Worm (Caenorhabditis elegans) whole organism, L2 larva: ENCODE data around the gene sdz-19.

Experiments used
- C34F6.9 ChIP-seq: fragments of 150-350 bp; optimal IDR thresholded peaks from 2 replicates; lab custom pipeline; 2014; ENCODE audit warnings: missing biosample characterization, missing genetic modification characterization
- Y55F3AM.14 ChIP-seq: fragments of 200-800 bp; sonication (Bioruptor generic); optimal IDR thresholded peaks from 2 replicates; lab custom pipeline; 2018; ENCODE audit warnings: mild to moderate bottlenecking, missing genetic modification characterization, missing compliant biosample characterization
- ZK546.5 ChIP-seq: sonication (generic microtip); optimal IDR thresholded peaks from 2 replicates; lab custom pipeline; 2017; ENCODE audit warnings: missing biosample characterization, missing genetic modification characterization
- alr-1 ChIP-seq: fragments of 150-350 bp; optimal IDR thresholded peaks from 2 replicates; lab custom pipeline; 2014; ENCODE audit warnings: missing biosample characterization, missing genetic modification characterization
- ceh-16 ChIP-seq: fragments of 150-350 bp; optimal IDR thresholded peaks from 2 replicates; lab custom pipeline; 2014; ENCODE audit warnings: missing biosample characterization, missing genetic modification characterization
- ceh-82 ChIP-seq: fragments of 150-350 bp; optimal IDR thresholded peaks from 2 replicates; lab custom pipeline; 2014; ENCODE audit warnings: missing biosample characterization, missing genetic modification characterization
- dmd-4 ChIP-seq: sonication (generic microtip); optimal IDR thresholded peaks from 2 replicates; lab custom pipeline; 2017; ENCODE audit warnings: missing biosample characterization, missing genetic modification characterization
- elt-1 ChIP-seq: fragments of 150-350 bp; optimal IDR thresholded peaks from 2 replicates; lab custom pipeline; 2014; ENCODE audit warnings: missing biosample characterization, missing genetic modification characterization
- elt-3 ChIP-seq: sonication (generic microtip); optimal IDR thresholded peaks from 2 replicates; lab custom pipeline; 2017; ENCODE audit warnings: missing biosample characterization, missing genetic modification characterization
- fos-1 ChIP-seq: fragments of 150-350 bp; optimal IDR thresholded peaks from 2 replicates; lab custom pipeline; 2014; ENCODE audit warnings: missing biosample characterization, missing genetic modification characterization
- lin-13 ChIP-seq: fragments of 150-350 bp; optimal IDR thresholded peaks from 2 replicates; lab custom pipeline; 2014; ENCODE audit warnings: missing biosample characterization, missing genetic modification reagents, missing genetic modification characterization
- lin-39 ChIP-seq: fragments of 150-350 bp; optimal IDR thresholded peaks from 2 replicates; lab custom pipeline; 2014; ENCODE audit warnings: missing biosample characterization, missing genetic modification reagents, missing genetic modification characterization
- lsy-2 ChIP-seq, 2 experiments: fragments of 150-350 bp in 1 of 2; sonication (generic microtip) in 1 of 2; optimal IDR thresholded peaks; 2 replicates each; lab custom pipeline; 2014 to 2017; ENCODE audit warnings: missing biosample characterization in 2 of 2, missing genetic modification characterization in 2 of 2
- mdl-1 ChIP-seq, 2 experiments: fragments of 150-350 bp in 1 of 2; sonication (generic microtip) in 1 of 2; optimal IDR thresholded peaks; 2 replicates each; lab custom pipeline; 2017; ENCODE audit warnings: missing biosample characterization in 2 of 2, missing genetic modification characterization in 2 of 2
- nhr-11 ChIP-seq: fragments of 150-350 bp; optimal IDR thresholded peaks from 2 replicates; lab custom pipeline; 2014; ENCODE audit warnings: missing biosample characterization, missing genetic modification characterization
- nhr-12 ChIP-seq: fragments of 150-350 bp; optimal IDR thresholded peaks from 2 replicates; lab custom pipeline; 2014; ENCODE audit warnings: missing biosample characterization, missing genetic modification characterization
- nhr-21 ChIP-seq: fragments of 150-350 bp; optimal IDR thresholded peaks from 2 replicates; lab custom pipeline; 2014; ENCODE audit warnings: missing biosample characterization, missing genetic modification characterization
- nhr-23 ChIP-seq: fragments of 150-350 bp; optimal IDR thresholded peaks from 2 replicates; lab custom pipeline; 2014; ENCODE audit warnings: missing biosample characterization, missing genetic modification reagents, missing genetic modification characterization
- nhr-237 ChIP-seq: fragments of 150-350 bp; optimal IDR thresholded peaks from 2 replicates; lab custom pipeline; 2014; ENCODE audit warnings: missing biosample characterization, missing genetic modification characterization
- nhr-25 ChIP-seq: fragments of 150-350 bp; sonication (generic microtip); optimal IDR thresholded peaks from 3 replicates; lab custom pipeline; 2014; ENCODE audit warnings: missing biosample characterization, missing genetic modification characterization
- sem-4 ChIP-seq: fragments of 150-350 bp; optimal IDR thresholded peaks from 2 replicates; lab custom pipeline; 2014; ENCODE audit warnings: missing biosample characterization, missing genetic modification reagents, missing genetic modification characterization
- sma-9 ChIP-seq, 2 experiments: fragments of 150-350 bp in 1 of 2; sonication (generic microtip) in 1 of 2; optimal IDR thresholded peaks; 2 replicates each; lab custom pipeline; 2014 to 2016; ENCODE audit warnings: missing genetic modification characterization in 2 of 2, mild to moderate bottlenecking in 1 of 2, missing biosample characterization in 1 of 2, missing compliant biosample characterization in 1 of 2, missing genetic modification reagents in 1 of 2, moderate library complexity in 1 of 2
- snpc-4 ChIP-seq: fragments of 150-350 bp; optimal IDR thresholded peaks from 2 replicates; lab custom pipeline; 2014; ENCODE audit warnings: missing biosample characterization, missing genetic modification characterization
- unc-39 ChIP-seq: fragments of 150-350 bp; optimal IDR thresholded peaks from 2 replicates; lab custom pipeline; 2014; ENCODE audit warnings: missing biosample characterization, missing genetic modification characterization
- unc-55 ChIP-seq: fragments of 150-350 bp; sonication (generic microtip); optimal IDR thresholded peaks from 3 replicates; lab custom pipeline; 2014; ENCODE audit warnings: missing biosample characterization, missing genetic modification reagents, missing genetic modification characterization
- unc-62 ChIP-seq: fragments of 150-350 bp; optimal IDR thresholded peaks from 2 replicates; lab custom pipeline; 2014; ENCODE audit warnings: missing biosample characterization, missing genetic modification reagents, missing genetic modification characterization
- ztf-1 ChIP-seq: fragments of 200-800 bp; sonication (Bioruptor generic); conservative IDR thresholded peaks from 2 replicates; pipeline ENCODE4 v1.3.6; 2022; ENCODE audit warnings: missing genetic modification characterization, missing compliant biosample characterization
- ztf-4 ChIP-seq: fragments of 150-350 bp; optimal IDR thresholded peaks from 2 replicates; lab custom pipeline; 2014; ENCODE audit warnings: missing biosample characterization, missing genetic modification characterization

Gene sdz-19

DNA sequence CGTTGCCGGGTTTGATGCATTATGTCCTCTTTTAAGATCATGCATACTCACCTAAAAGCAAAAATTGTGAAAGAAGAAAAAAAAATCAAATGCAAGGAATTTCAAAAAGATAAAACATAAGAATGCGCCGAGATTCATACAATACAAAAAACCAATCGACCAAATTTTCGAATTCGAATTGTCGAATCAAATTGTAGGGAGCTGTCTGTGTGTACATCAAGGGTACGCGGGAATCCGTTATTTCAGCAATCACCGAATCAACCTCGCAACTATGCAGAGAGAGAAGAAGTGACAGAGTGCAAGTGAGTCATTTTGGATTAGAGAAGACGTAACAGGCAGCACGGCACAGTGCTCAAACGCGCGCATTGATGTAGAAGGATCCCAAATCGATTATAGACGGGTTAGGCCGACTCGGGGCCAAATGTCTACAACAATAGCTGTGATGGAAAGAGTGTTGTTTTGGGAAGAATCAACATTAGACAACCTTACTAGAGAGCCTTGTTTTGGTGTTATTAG, at the start of gene sdz-19:
Gene sdz-19 (minus strand): TSS at position 51 of the 516 bp plus-strand sequence.
- TF ChIP-seq nhr-11, result no peak
- no peak for TF ChIP-seq ceh-16
- no peak for TF ChIP-seq unc-55
- TF ChIP-seq ztf-4 (tag; lab: Kevin White, UChicago), result no peak
- no peak for TF ChIP-seq unc-62 (GFP tag; lab: Kevin White, UChicago)

ce11 chrX:12551633-12552032, 48.5 kb upstream of the sdz-19 start, which contains the start of gene npr-4:
npr-4 (minus strand) TSS chrX:12551684.
- TF ChIP-seq ZK546.5 (tag; lab: Kevin White, UChicago), result no peak
- no peak for TF ChIP-seq mdl-1 (tag; optimal IDR thresholded peaks at IDR 0.05; lab: Kevin White, UChicago)
- TF ChIP-seq nhr-11, result no peak
- no peak for TF ChIP-seq nhr-25 (tag; lab: Kevin White, UChicago)
- TF ChIP-seq unc-39, result no peak
- no peak for TF ChIP-seq elt-1 (tag; lab: Kevin White, UChicago)
- no peak for TF ChIP-seq lin-39
- no peak for TF ChIP-seq fos-1
- TF ChIP-seq unc-55, result no peak

- TF ChIP-seq lsy-2 (tag; optimal IDR thresholded peaks at IDR 0.05; lab: Kevin White, UChicago) (no peak), C34F6.9 (tag; lab: Kevin White, UChicago) (no peak), nhr-23 (tag; lab: Kevin White, UChicago) (no peak), nhr-12 (tag; lab: Kevin White, UChicago) (no peak), alr-1 (tag; lab: Kevin White, UChicago) (no peak), lin-13 (no peak)
Measured at ce11 chrX:12549056-12549455, 45.9 kb upstream of the sdz-19 start.

ce11 chrX:12546804-12547203, 43.7 kb upstream of the sdz-19 start:
- TF ChIP-seq Y55F3AM.14 (no peak), nhr-237 (no peak)

DNA sequence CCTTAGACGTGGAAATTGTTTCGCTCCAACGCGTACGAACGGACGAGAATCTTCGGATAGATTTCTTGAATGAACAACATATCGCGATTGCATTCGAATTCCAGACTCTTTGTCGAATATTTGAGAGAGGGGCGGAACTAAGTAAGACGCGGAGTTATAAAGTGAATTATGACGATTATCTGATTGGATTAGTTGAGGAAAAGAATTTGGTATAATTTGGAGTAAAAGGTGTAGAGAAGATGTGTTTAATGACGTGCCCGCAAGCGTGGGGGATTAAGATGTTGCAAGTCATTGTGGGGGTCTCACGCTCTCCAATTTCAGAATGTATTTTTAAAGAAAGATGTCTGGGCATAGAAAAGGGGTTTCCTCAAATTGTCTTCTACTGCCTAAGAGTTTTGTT, 42.0 kb upstream of the sdz-19 start:
- TF ChIP-seq sem-4 (tag; lab: Kevin White, UChicago), result no peak
- no peak for TF ChIP-seq elt-3 (tag; lab: Kevin White, UChicago)
- TF ChIP-seq ztf-1 (GFP tag; lab: Robert Waterston, UW), result no peak
- peak; percentile 44 for TF ChIP-seq sma-9 (GFP tag; optimal IDR thresholded peaks at IDR 0.05; lab: Kevin White, UChicago)
- TF ChIP-seq sma-9 (tag; optimal IDR thresholded peaks at IDR 0.05; lab: Kevin White, UChicago), result no peak

DNA sequence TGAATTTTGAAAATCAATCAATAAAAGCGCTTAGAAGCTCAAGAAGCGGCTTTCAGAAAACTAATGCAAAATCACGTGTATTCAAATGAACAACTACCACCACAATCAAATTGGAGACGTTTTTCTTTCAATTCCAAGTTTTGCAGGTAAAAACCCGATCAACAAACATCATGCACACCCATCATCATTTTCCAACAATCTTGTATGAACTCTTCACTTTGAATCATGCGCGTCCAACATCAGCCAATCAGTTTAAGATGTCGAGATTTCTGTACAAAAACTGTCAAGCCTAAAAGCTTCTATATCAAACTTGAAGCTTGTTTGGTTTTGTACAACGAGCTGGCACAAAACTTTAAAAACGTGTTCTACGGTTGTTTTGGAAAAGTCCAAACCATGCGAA, 35.7 kb upstream of the sdz-19 start:
- TF ChIP-seq ceh-82, result no peak
- no peak for TF ChIP-seq snpc-4 (tag; lab: Kevin White, UChicago)

ce11 chrX:12534476-12534875, 31.3 kb upstream of the sdz-19 start:
- TF ChIP-seq ZK546.5 (tag; lab: Kevin White, UChicago), result no peak
- no peak for TF ChIP-seq dmd-4 (tag; lab: Kevin White, UChicago)
- no peak for TF ChIP-seq nhr-21 (tag; lab: Kevin White, UChicago)
- peak; percentile 26 for TF ChIP-seq unc-55

- TF ChIP-seq unc-55 (peak; percentile 21), unc-62 (GFP tag; lab: Kevin White, UChicago) (no peak), sma-9 (GFP tag; optimal IDR thresholded peaks at IDR 0.05; lab: Kevin White, UChicago) (peak; percentile 0), sma-9 (tag; optimal IDR thresholded peaks at IDR 0.05; lab: Kevin White, UChicago) (no peak)
Measured at ce11 chrX:12532405-12532804, 29.3 kb upstream of the sdz-19 start.
